Fruit fly (Drosophila melanogaster) whole organism, embryonic: ENCODE measurements around the gene CG17224.

ENCODE experiments used
- BtbVII ChIP-seq: fragments of 200-800 bp; sonication (Bioruptor generic); optimal IDR thresholded peaks from 3 replicates; lab custom pipeline; 2017; ENCODE audit warnings: missing biosample characterization, mild to moderate bottlenecking, missing genetic modification characterization
- C15 ChIP-seq: fragments of 200-800 bp; sonication (Bioruptor generic); IDR thresholded peaks from 3 replicates; pipeline ENCODE4 v1.3.6; 2022; ENCODE audit warnings: missing biosample characterization, missing genetic modification characterization
- CG11560 ChIP-seq: fragments of 200-800 bp; sonication (Bioruptor generic); IDR thresholded peaks from 3 replicates; pipeline ENCODE4 v1.3.6; 2022; ENCODE audit warnings: missing biosample characterization, missing genetic modification characterization
- CG11723 ChIP-seq: fragments of 200-800 bp; sonication (Bioruptor generic); optimal IDR thresholded peaks from 2 replicates; lab custom pipeline; 2017; ENCODE audit warnings: missing biosample characterization, mild to moderate bottlenecking, missing genetic modification characterization
- CG12155 ChIP-seq: fragments of 200-800 bp; sonication (Bioruptor generic); optimal IDR thresholded peaks from 3 replicates; lab custom pipeline; 2016; ENCODE audit warnings: missing biosample characterization, missing genetic modification characterization
- CG14441 ChIP-seq: fragments of 200-800 bp; sonication (Bioruptor generic); IDR thresholded peaks from 2 replicates; pipeline ENCODE4 v1.3.6; 2022; ENCODE audit warnings: missing biosample characterization, missing genetic modification characterization
- CG14965 ChIP-seq: fragments of 200-800 bp; sonication (Bioruptor generic); optimal IDR thresholded peaks from 2 replicates; lab custom pipeline; 2016; ENCODE audit warnings: missing biosample characterization, missing genetic modification characterization, borderline replicate concordance
- CG15073 ChIP-seq: fragments of 200-800 bp; sonication (Bioruptor generic); optimal IDR thresholded peaks from 2 replicates; lab custom pipeline; 2016; ENCODE audit warnings: missing biosample characterization, missing genetic modification characterization
- CG17612 ChIP-seq: fragments of 200-800 bp; sonication (Bioruptor generic); IDR thresholded peaks from 2 replicates; pipeline ENCODE4 v1.3.6; 2022; ENCODE audit warnings: missing biosample characterization, missing genetic modification characterization
- CG2129 ChIP-seq: fragments of 200-800 bp; sonication (Bioruptor generic); IDR thresholded peaks from 2 replicates; pipeline ENCODE4 v1.3.6; 2022; ENCODE audit warnings: missing biosample characterization, missing genetic modification characterization; ENCODE audit not compliant: partially characterized antibody
- CG30403 ChIP-seq: fragments of 200-800 bp; sonication (Bioruptor generic); optimal IDR thresholded peaks from 3 replicates; lab custom pipeline; 2016; ENCODE audit warnings: missing biosample characterization, missing genetic modification characterization
- CG32532 ChIP-seq: fragments of 200-800 bp; sonication (Bioruptor generic); IDR thresholded peaks from 2 replicates; pipeline ENCODE4 v1.3.6; 2022; ENCODE audit warnings: missing biosample characterization, missing genetic modification characterization
- CG43689 ChIP-seq: fragments of 200-800 bp; sonication (Bioruptor generic); IDR thresholded peaks from 2 replicates; pipeline ENCODE4 v1.3.6; 2022; ENCODE audit warnings: missing biosample characterization, missing genetic modification characterization
- CG4617 ChIP-seq: fragments of 200-800 bp; sonication (Bioruptor generic); optimal IDR thresholded peaks from 3 replicates; lab custom pipeline; 2016; ENCODE audit warnings: missing biosample characterization, missing genetic modification characterization, borderline replicate concordance
- CG4730 ChIP-seq: fragments of 200-800 bp; sonication (Bioruptor generic); IDR thresholded peaks from 2 replicates; pipeline ENCODE4 v1.3.6; 2022; ENCODE audit warnings: missing biosample characterization, missing genetic modification characterization
- CG5245 ChIP-seq: fragments of 200-800 bp; sonication (Bioruptor generic); optimal IDR thresholded peaks from 3 replicates; lab custom pipeline; 2016; ENCODE audit warnings: missing biosample characterization, missing genetic modification characterization
- CG6654 ChIP-seq: fragments of 200-800 bp; sonication (Bioruptor generic); optimal IDR thresholded peaks from 2 replicates; lab custom pipeline; 2017; ENCODE audit warnings: missing biosample characterization, mild to moderate bottlenecking, missing genetic modification characterization
- CG8089 ChIP-seq: fragments of 200-800 bp; sonication (Bioruptor generic); optimal IDR thresholded peaks from 3 replicates; lab custom pipeline; 2016; ENCODE audit warnings: missing biosample characterization, missing genetic modification characterization
- CG9609 ChIP-seq: fragments of 200-800 bp; sonication (Bioruptor generic); optimal IDR thresholded peaks from 3 replicates; lab custom pipeline; 2016; ENCODE audit warnings: missing biosample characterization, missing genetic modification characterization
- CG9876 ChIP-seq: fragments of 200-800 bp; sonication (Bioruptor generic); optimal IDR thresholded peaks from 2 replicates; lab custom pipeline; 2016; ENCODE audit warnings: missing biosample characterization, missing genetic modification characterization
- Dad ChIP-seq: fragments of 200-800 bp; sonication (Bioruptor generic); optimal IDR thresholded peaks from 3 replicates; lab custom pipeline; 2016; ENCODE audit warnings: missing biosample characterization, missing genetic modification characterization
- Dek ChIP-seq: fragments of 200-800 bp; sonication (Bioruptor generic); optimal IDR thresholded peaks from 3 replicates; lab custom pipeline; 2019; ENCODE audit warnings: missing biosample characterization, mild to moderate bottlenecking, missing genetic modification characterization, moderate library complexity
- Dp ChIP-seq: fragments of 200-800 bp; sonication (Bioruptor generic); optimal IDR thresholded peaks from 2 replicates; lab custom pipeline; 2018; ENCODE audit warnings: missing biosample characterization, mild to moderate bottlenecking, missing genetic modification characterization, moderate library complexity
- Drgx ChIP-seq: fragments of 200-800 bp; sonication (Bioruptor generic); IDR thresholded peaks from 2 replicates; pipeline ENCODE4 v1.3.6; 2022; ENCODE audit warnings: missing biosample characterization, missing genetic modification characterization
- Hmx ChIP-seq: fragments of 200-800 bp; sonication (Bioruptor generic); optimal IDR thresholded peaks from 2 replicates; lab custom pipeline; 2016; ENCODE audit warnings: missing biosample characterization, missing genetic modification characterization
- Hr78 ChIP-seq, 2 experiments: fragments of 200-800 bp in 1 of 2; fragments of >200 bp in 1 of 2; sonication (Bioruptor generic) in 1 of 2; optimal IDR thresholded peaks; 2 replicates each; lab custom pipeline; 2017 to 2019; ENCODE audit warnings: missing biosample characterization in 2 of 2, missing genetic modification characterization in 2 of 2, mild to moderate bottlenecking in 1 of 2, moderate library complexity in 1 of 2
- Kr ChIP-seq: fragments of 200-800 bp; sonication (Bioruptor generic); optimal IDR thresholded peaks from 2 replicates; lab custom pipeline; 2017; ENCODE audit warnings: missing biosample characterization, mild to moderate bottlenecking, missing genetic modification characterization
- NK7.1 ChIP-seq: fragments of 200-800 bp; sonication (Bioruptor generic); optimal IDR thresholded peaks from 3 replicates; lab custom pipeline; 2016; ENCODE audit warnings: missing biosample characterization, missing genetic modification characterization
- Sin3A ChIP-seq: fragments of >200 bp; optimal IDR thresholded peaks from 2 replicates; lab custom pipeline; 2018
- Sry-δ ChIP-seq: fragments of 200-800 bp; sonication (Bioruptor generic); optimal IDR thresholded peaks from 2 replicates; lab custom pipeline; 2016; ENCODE audit warnings: missing biosample characterization, missing genetic modification characterization
- amos ChIP-seq: fragments of 200-800 bp; sonication (Bioruptor generic); IDR thresholded peaks from 2 replicates; pipeline ENCODE4 v1.3.6; 2022; ENCODE audit warnings: missing biosample characterization, missing genetic modification characterization; ENCODE audit not compliant: partially characterized antibody
- chif ChIP-seq, 2 experiments: fragments of 200-800 bp; sonication (Bioruptor generic); optimal IDR thresholded peaks; 3 replicates each; lab custom pipeline; 2016; ENCODE audit warnings: missing biosample characterization in 2 of 2, missing genetic modification characterization in 2 of 2
- crol ChIP-seq: fragments of 200-800 bp; sonication (Bioruptor generic); IDR thresholded peaks from 2 replicates; pipeline ENCODE4 v1.3.6; 2022; ENCODE audit warnings: missing biosample characterization, missing genetic modification characterization
- cwo ChIP-seq: fragments of 200-800 bp; sonication (Bioruptor generic); optimal IDR thresholded peaks from 3 replicates; lab custom pipeline; 2017; ENCODE audit warnings: missing biosample characterization, missing genetic modification characterization, mild to moderate bottlenecking, moderate library complexity, missing genetic modification reagents
- danr ChIP-seq: fragments of 200-800 bp; sonication (Bioruptor generic); IDR thresholded peaks from 2 replicates; pipeline ENCODE4 v1.3.6; 2022; ENCODE audit warnings: missing biosample characterization, missing genetic modification characterization
- hb ChIP-seq: fragments of 200-800 bp; sonication (Bioruptor generic); IDR thresholded peaks from 3 replicates; pipeline ENCODE4 v1.3.6; 2022; ENCODE audit warnings: missing biosample characterization, missing genetic modification characterization; ENCODE audit not compliant: partially characterized antibody
- kah ChIP-seq: fragments of 200-800 bp; sonication (Bioruptor generic); optimal IDR thresholded peaks from 2 replicates; lab custom pipeline; 2018; ENCODE audit warnings: missing biosample characterization, mild to moderate bottlenecking, missing genetic modification characterization
- org-1 ChIP-seq: fragments of 200-800 bp; sonication (Bioruptor generic); optimal IDR thresholded peaks from 2 replicates; lab custom pipeline; 2017; ENCODE audit warnings: missing biosample characterization, missing genetic modification characterization
- pb ChIP-seq: fragments of 200-800 bp; sonication (Bioruptor generic); optimal IDR thresholded peaks from 3 replicates; lab custom pipeline; 2016; ENCODE audit warnings: missing biosample characterization, missing genetic modification characterization
- run ChIP-seq: fragments of 200-800 bp; sonication (Bioruptor generic); optimal IDR thresholded peaks from 3 replicates; lab custom pipeline; 2018; ENCODE audit warnings: missing biosample characterization, mild to moderate bottlenecking, missing genetic modification characterization
- so ChIP-seq: fragments of 200-800 bp; sonication (Bioruptor generic); IDR thresholded peaks from 3 replicates; pipeline ENCODE4 v1.3.6; 2022; ENCODE audit warnings: missing biosample characterization, missing genetic modification characterization
- stc ChIP-seq: fragments of 200-800 bp; sonication (Bioruptor generic); IDR thresholded peaks from 2 replicates; pipeline ENCODE4 v1.3.6; 2022; ENCODE audit warnings: missing biosample characterization, missing genetic modification characterization
- tio ChIP-seq: fragments of 200-800 bp; sonication (Bioruptor generic); optimal IDR thresholded peaks from 2 replicates; lab custom pipeline; 2017; ENCODE audit warnings: missing biosample characterization, missing genetic modification characterization, inconsistent platforms
- tna ChIP-seq: fragments of 200-800 bp; sonication (Bioruptor generic); IDR thresholded peaks from 2 replicates; pipeline ENCODE4 v1.3.6; 2022; ENCODE audit warnings: missing biosample characterization, missing genetic modification characterization; ENCODE audit not compliant: partially characterized antibody
- tx ChIP-seq: fragments of 200-800 bp; sonication (Bioruptor generic); optimal IDR thresholded peaks from 2 replicates; lab custom pipeline; 2016; ENCODE audit warnings: missing biosample characterization, missing genetic modification characterization
- unc-4 ChIP-seq: fragments of 200-800 bp; sonication (Bioruptor generic); IDR thresholded peaks from 2 replicates; pipeline ENCODE4 v1.3.6; 2022; ENCODE audit warnings: missing biosample characterization, missing genetic modification characterization; ENCODE audit not compliant: partially characterized antibody
- vvl ChIP-seq: fragments of 200-800 bp; sonication (Bioruptor generic); IDR thresholded peaks from 2 replicates; pipeline ENCODE4 v1.3.6; 2022; ENCODE audit warnings: missing biosample characterization, missing genetic modification characterization
- z ChIP-seq: fragments of 200-800 bp; sonication (Bioruptor generic); IDR thresholded peaks from 3 replicates; pipeline ENCODE4 v1.3.6; 2022; ENCODE audit warnings: missing biosample characterization, missing genetic modification characterization

CG17224 gene

DNA sequence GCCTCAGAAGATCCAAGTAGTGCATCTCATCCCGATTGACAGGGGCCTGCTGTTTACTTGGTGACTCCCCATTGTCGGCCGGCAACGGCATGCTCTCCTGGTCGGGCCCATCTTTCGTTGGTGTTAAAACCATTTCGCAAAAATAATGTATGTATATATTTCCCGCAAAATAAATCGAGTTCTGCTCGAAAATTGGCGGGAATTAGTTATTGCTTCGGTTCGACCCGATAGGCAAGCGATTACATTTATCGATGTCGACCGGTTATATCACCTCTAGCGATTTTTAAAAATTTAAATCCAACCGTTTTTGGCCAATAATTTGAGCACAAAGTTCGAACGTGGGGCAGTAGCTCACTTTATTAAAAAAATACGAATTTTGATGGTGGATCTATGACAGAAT, 48.7 kb downstream of the CG17224 start, which contains the start of gene Ts (continued):
- no peak for TF ChIP-seq CG9876
- TF ChIP-seq BtbVII (GFP tag; lab: Kevin White, UChicago), result no peak
- no peak for TF ChIP-seq Dad
- TF ChIP-seq CG14965 (GFP tag; lab: Kevin White, UChicago), result no peak
- TF ChIP-seq CG30403 (GFP tag; lab: Kevin White, UChicago), result no peak
- no peak for TF ChIP-seq tx (GFP tag; lab: Kevin White, UChicago)
- no peak for TF ChIP-seq run (tag; lab: Kevin White, UChicago)
- no peak for TF ChIP-seq CG5245 (GFP tag; lab: Kevin White, UChicago)
- TF ChIP-seq CG4730 (GFP tag; lab: Robert Waterston, UW), result no peak
- no peak for TF ChIP-seq stc (GFP tag; lab: Robert Waterston, UW)
- no peak for TF ChIP-seq kah (GFP tag; lab: Kevin White, UChicago)
- TF ChIP-seq NK7.1 (GFP tag; lab: Kevin White, UChicago), result no peak
- TF ChIP-seq Sry-δ, result peak; percentile 86
- TF ChIP-seq CG11560 (tag; lab: Robert Waterston, UW), result no peak
- TF ChIP-seq so (GFP tag; lab: Robert Waterston, UW), result no peak
- TF ChIP-seq CG15073 (GFP tag; lab: Kevin White, UChicago), result no peak
- no peak for TF ChIP-seq C15
- peak; percentile 84 for TF ChIP-seq tna
- no peak for TF ChIP-seq org-1
- TF ChIP-seq CG17612, result no peak
- peak; percentile 91 for TF ChIP-seq Dp (GFP tag; lab: Kevin White, UChicago)
- TF ChIP-seq pb, result no peak
- no peak for TF ChIP-seq CG11723
- peak; percentile 74 for TF ChIP-seq hb (GFP tag; lab: Robert Waterston, UW)
- no peak for TF ChIP-seq vvl (GFP tag; lab: Robert Waterston, UW)
- TF ChIP-seq tio (GFP tag; lab: Kevin White, UChicago), result no peak
- no peak for TF ChIP-seq Drgx
- no peak for TF ChIP-seq CG14441 (GFP tag; lab: Robert Waterston, UW)
- no peak for TF ChIP-seq CG9609
- TF ChIP-seq CG4617 (GFP tag; lab: Kevin White, UChicago), result no peak
- TF ChIP-seq danr (GFP tag; lab: Robert Waterston, UW), result no peak
- TF ChIP-seq chif (GFP tag; optimal IDR thresholded peaks at IDR 0.05; lab: Kevin White, UChicago), result no peak
- TF ChIP-seq Hmx, result no peak
- TF ChIP-seq CG2129 (GFP tag; lab: Robert Waterston, UW), result peak; percentile 16; the same call in 1 of the 2 replicates
- TF ChIP-seq Hr78 (GFP tag; optimal IDR thresholded peaks at IDR 0.05; lab: Kevin White, UChicago), result no peak
- TF ChIP-seq CG6654, result no peak
- TF ChIP-seq Dek, result no peak
- no peak for TF ChIP-seq CG8089
- no peak for TF ChIP-seq crol (GFP tag; lab: Robert Waterston, UW)
- TF ChIP-seq CG32532 (GFP tag; lab: Robert Waterston, UW), result no peak
- TF ChIP-seq CG43689 (GFP tag; lab: Robert Waterston, UW), result no peak
- TF ChIP-seq amos (GFP tag; lab: Robert Waterston, UW), result peak; percentile 76; the same call in 1 of the 2 replicates
- no peak for TF ChIP-seq CG12155 (GFP tag; lab: Kevin White, UChicago)
- no peak for TF ChIP-seq cwo (GFP tag; lab: Kevin White, UChicago)
- peak; percentile 65 for TF ChIP-seq unc-4
- no peak for TF ChIP-seq Kr (GFP tag; lab: Kevin White, UChicago)
- no peak for TF ChIP-seq Sin3A
- no peak for TF ChIP-seq z (GFP tag; lab: Robert Waterston, UW)
